Worm (Caenorhabditis elegans) whole organism, L4 larva: Measurements from ENCODE around the gene F58A6.5.

Experiments
- dmd-9 ChIP-seq: fragments of 200-800 bp; sonication (Bioruptor generic); IDR thresholded peaks from 2 replicates; pipeline ENCODE4 v1.3.6; 2022; ENCODE audit warnings: missing genetic modification reagents, missing genetic modification characterization, missing compliant biosample characterization
- nhr-42 ChIP-seq: fragments of 200-800 bp; sonication (Bioruptor generic); IDR thresholded peaks from 2 replicates; pipeline ENCODE4 v1.3.6; 2022; ENCODE audit warnings: missing genetic modification characterization, missing compliant biosample characterization

- TF ChIP-seq nhr-42 (no peak), dmd-9 (GFP tag; lab: Robert Waterston, UW) (no peak)
Observed at ce11 chrII:5150829-5151228, 2.6 kb upstream of the F58A6.5 start, which contains the start of gene srb-16.
